Fruit fly (Drosophila melanogaster): ENCODE data around the gene CG33303.

CG33303 gene

DNA sequence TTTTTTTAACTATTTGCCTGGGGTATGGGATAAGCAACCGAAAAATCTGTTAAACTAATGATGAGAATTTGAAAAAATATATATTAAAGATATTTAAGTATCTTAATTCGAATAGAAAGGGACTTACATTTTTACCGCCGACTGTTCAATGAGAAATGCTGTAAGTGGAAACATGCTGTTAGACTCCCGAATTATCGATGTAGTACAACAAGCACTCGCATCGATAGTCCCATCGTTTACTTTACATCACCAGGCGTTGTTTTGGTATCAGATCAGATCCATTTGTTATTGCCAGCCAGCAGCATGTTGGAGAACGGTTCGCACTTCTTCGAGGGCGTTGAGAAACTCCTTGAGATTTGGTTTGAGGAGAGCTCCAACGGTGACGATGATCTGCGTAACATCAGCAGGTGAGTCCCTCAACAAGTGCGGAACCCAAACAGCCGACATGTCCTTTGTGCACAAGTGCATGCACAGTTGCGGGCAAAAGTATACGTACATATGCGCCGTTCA is 36.3 kb downstream of the CG33303 start, which contains the start of gene SamDC (continued):
- TF ChIP-seq CG7271 (tag; optimal IDR thresholded peaks at IDR 0.05), result no peak
- peak; percentile 27 for TF ChIP-seq NK7.1 (GFP tag; optimal IDR thresholded peaks at IDR 0.05)
- TF ChIP-seq pum (GFP tag; optimal IDR thresholded peaks at IDR 0.05), result no peak
- no peak for TF ChIP-seq CG6654 (GFP tag; optimal IDR thresholded peaks at IDR 0.05)
- no peak for TF ChIP-seq CG2875 (GFP tag; optimal IDR thresholded peaks at IDR 0.05)
- TF ChIP-seq vfl (GFP tag; optimal IDR thresholded peaks at IDR 0.05), result no peak
- TF ChIP-seq otp (GFP tag; IDR thresholded peaks at IDR 0.05), result no peak
- TF ChIP-seq CG15073 (GFP tag; optimal IDR thresholded peaks at IDR 0.05), result no peak
- peak; percentile 27 for TF ChIP-seq sd (tag; optimal IDR thresholded peaks at IDR 0.05)
- no peak for TF ChIP-seq CG10321 (GFP tag; IDR thresholded peaks at IDR 0.05)
- TF ChIP-seq CG11085 (GFP tag; IDR thresholded peaks at IDR 0.05), result no peak
- TF ChIP-seq ab (GFP tag; optimal IDR thresholded peaks at IDR 0.05), result no peak
- peak; percentile 47 for TF ChIP-seq mirr (GFP tag; optimal IDR thresholded peaks at IDR 0.05)
- no peak for TF ChIP-seq ATbp (GFP tag; optimal IDR thresholded peaks at IDR 0.05)
- TF ChIP-seq CG12155 (GFP tag; optimal IDR thresholded peaks at IDR 0.05), result peak; percentile 27
- TF ChIP-seq CG4328 (GFP tag; optimal IDR thresholded peaks at IDR 0.05), result no peak
- peak; percentile 88; the same call in 1 of the 2 replicates for TF ChIP-seq amos (GFP tag; IDR thresholded peaks at IDR 0.05; ENCODE audit: partially characterized antibody)
- TF ChIP-seq HHEX (GFP tag; optimal IDR thresholded peaks at IDR 0.05), result peak; percentile 48
- TF ChIP-seq nmo (GFP tag; optimal IDR thresholded peaks at IDR 0.05), result peak; percentile 46
- TF ChIP-seq Vsx1 (GFP tag; optimal IDR thresholded peaks at IDR 0.05), result no peak
- no peak for TF ChIP-seq wdn (GFP tag; IDR thresholded peaks at IDR 0.05)
- no peak for TF ChIP-seq CG4424 (GFP tag; optimal IDR thresholded peaks at IDR 0.05)
- no peak for TF ChIP-seq Mes4 (GFP tag; optimal IDR thresholded peaks at IDR 0.05)
- TF ChIP-seq CG12659 (GFP tag; optimal IDR thresholded peaks at IDR 0.05), result peak; percentile 74
- no peak; the same call in 2 of the 3 replicates for TF ChIP-seq jigr1 (GFP tag; IDR thresholded peaks at IDR 0.05)
- TF ChIP-seq Xrp1 (GFP tag; IDR thresholded peaks at IDR 0.05), result peak; percentile 32; the same call in 1 of the 2 replicates
- no peak for TF ChIP-seq luna (GFP tag; optimal IDR thresholded peaks at IDR 0.05)
- TF ChIP-seq Trl (optimal IDR thresholded peaks at IDR 0.05), result no peak
- peak; percentile 58 for TF ChIP-seq Trl (GFP tag; optimal IDR thresholded peaks at IDR 0.05)
- TF ChIP-seq HLH3B (GFP tag; IDR thresholded peaks at IDR 0.05), result peak; percentile 52; the same call in 1 of the 2 replicates
- peak; percentile 14 for TF ChIP-seq CG5245 (GFP tag; optimal IDR thresholded peaks at IDR 0.05)
- TF ChIP-seq Atf6 (GFP tag; IDR thresholded peaks at IDR 0.05), result peak; percentile 46; the same call in 1 of the 2 replicates
- peak; percentile 92 for TF ChIP-seq Sry-δ (GFP tag; optimal IDR thresholded peaks at IDR 0.05)
- TF ChIP-seq salm (tag; optimal IDR thresholded peaks at IDR 0.05), result peak; percentile 14
- TF ChIP-seq dmrt11E (tag; optimal IDR thresholded peaks at IDR 0.05), result peak; percentile 38
- peak; percentile 90 for TF ChIP-seq CG11696 (GFP tag; IDR thresholded peaks at IDR 0.05)
- no peak for TF ChIP-seq kah (GFP tag; optimal IDR thresholded peaks at IDR 0.05)
- TF ChIP-seq Dip2 (GFP tag; IDR thresholded peaks at IDR 0.05), result no peak
- peak; percentile 54 for TF ChIP-seq mam (GFP tag; optimal IDR thresholded peaks at IDR 0.05)
- TF ChIP-seq ash1 (GFP tag; optimal IDR thresholded peaks at IDR 0.05), result peak; percentile 16
- no peak for TF ChIP-seq CG3726 (GFP tag; IDR thresholded peaks at IDR 0.05)
- peak; percentile 17 for TF ChIP-seq Dp (GFP tag; optimal IDR thresholded peaks at IDR 0.05)
- TF ChIP-seq CG2889 (GFP tag; IDR thresholded peaks at IDR 0.05), result no peak
- no peak for TF ChIP-seq CG18599 (GFP tag; optimal IDR thresholded peaks at IDR 0.05)
- TF ChIP-seq sob (GFP tag; IDR thresholded peaks at IDR 0.05), result peak; percentile 65; the same call in 1 of the 2 replicates
- TF ChIP-seq toy (GFP tag; IDR thresholded peaks at IDR 0.05), result no peak
- peak; percentile 4 for TF ChIP-seq CG17361 (GFP tag; IDR thresholded peaks at IDR 0.05)
- no peak for TF ChIP-seq CG12219 (GFP tag; optimal IDR thresholded peaks at IDR 0.05)
- no peak for TF ChIP-seq CG1832 (GFP tag; optimal IDR thresholded peaks at IDR 0.05)
- TF ChIP-seq cg (GFP tag; optimal IDR thresholded peaks at IDR 0.05), result no peak
- peak; percentile 25 for TF ChIP-seq fd3F (GFP tag; optimal IDR thresholded peaks at IDR 0.05)

Measured in whole organism, embryonic.